Fruit fly (Drosophila melanogaster) whole organism, wandering third instar larva: ENCODE data around the gene hkb.

Experiments used
- CrebA ChIP-seq: fragments of 200-800 bp; sonication (Bioruptor generic); optimal IDR thresholded peaks from 2 replicates; lab custom pipeline; 2016; ENCODE audit warnings: missing biosample characterization, mild to moderate bottlenecking, missing genetic modification characterization, borderline replicate concordance
- Dfd ChIP-seq: fragments of >200 bp; optimal IDR thresholded peaks from 2 replicates; lab custom pipeline; 2017; ENCODE audit warnings: missing biosample characterization, missing genetic modification characterization
- Dif ChIP-seq: fragments of 200-275, 200-300 bp; sonication (Bioruptor generic); optimal IDR thresholded peaks from 2 replicates; lab custom pipeline; 2018; ENCODE audit warnings: missing biosample characterization, missing genetic modification characterization; ENCODE audit not compliant: partially characterized antibody
- GATAd ChIP-seq: sonication (Bioruptor generic); optimal IDR thresholded peaks from 2 replicates; lab custom pipeline; 2016; ENCODE audit warnings: missing biosample characterization, missing genetic modification characterization
- Hr78 ChIP-seq: fragments of >200 bp; optimal IDR thresholded peaks from 2 replicates; lab custom pipeline; 2017; ENCODE audit warnings: missing biosample characterization, missing genetic modification characterization
- Jra ChIP-seq: sonication (Bioruptor generic); optimal IDR thresholded peaks from 2 replicates; lab custom pipeline; 2016; ENCODE audit warnings: missing biosample characterization, missing genetic modification characterization
- Myc ChIP-seq: fragments of >200 bp; optimal IDR thresholded peaks from 2 replicates; lab custom pipeline; 2017
- h ChIP-seq: fragments of 200-800 bp; sonication (Bioruptor generic); optimal IDR thresholded peaks from 3 replicates; lab custom pipeline; 2016; ENCODE audit warnings: missing biosample characterization, mild to moderate bottlenecking, missing genetic modification characterization
- psq ChIP-seq: fragments of 200-800 bp; sonication (Bioruptor generic); optimal IDR thresholded peaks from 3 replicates; lab custom pipeline; 2017; ENCODE audit warnings: missing biosample characterization, mild to moderate bottlenecking, missing genetic modification characterization, moderate library complexity
- sage ChIP-seq: fragments of 200-800 bp; sonication (Bioruptor generic); optimal IDR thresholded peaks from 2 replicates; lab custom pipeline; 2016; ENCODE audit warnings: missing biosample characterization, mild to moderate bottlenecking, missing genetic modification characterization

dm6 chr3R:4390133-4390532, 43.7 kb upstream of the hkb start, which contains the start of gene CG14646:
- no peak for TF ChIP-seq psq (GFP tag; lab: Kevin White, UChicago)
- no peak for TF ChIP-seq GATAd
- no peak for TF ChIP-seq Jra (GFP tag; lab: Kevin White, UChicago)
- TF ChIP-seq Dfd (GFP tag; lab: Kevin White, UChicago) = no peak
- TF ChIP-seq CrebA (GFP tag; lab: Kevin White, UChicago) = no peak
- TF ChIP-seq sage (GFP tag; lab: Kevin White, UChicago) = no peak
- TF ChIP-seq h (GFP tag; lab: Kevin White, UChicago) = no peak
- no peak for TF ChIP-seq Hr78
- no peak for TF ChIP-seq Dif (GFP tag; lab: Kevin White, UChicago)
- peak; percentile 67 for TF ChIP-seq Myc
